Worm (Caenorhabditis elegans) whole organism, young adult: Measurements from ENCODE around the gene twk-23.
A peak's percentile ranks its signal among the peaks of the same experiment; 100 is the strongest.

Experiments
- C06A6.2 ChIP-seq: fragments of 200-800 bp; sonication (Bioruptor generic); conservative IDR thresholded peaks from 2 replicates; pipeline ENCODE4 v1.3.6; 2022; ENCODE audit warnings: missing genetic modification characterization, missing compliant biosample characterization
- D2030.7 ChIP-seq: fragments of 200-800 bp; sonication (Bioruptor generic); IDR thresholded peaks from 2 replicates; pipeline ENCODE4 v1.3.6; 2022; ENCODE audit warnings: missing genetic modification reagents, missing genetic modification characterization, missing compliant biosample characterization
- F10E7.11 ChIP-seq: sonication (generic microtip); optimal IDR thresholded peaks from 2 replicates; lab custom pipeline; 2017; ENCODE audit warnings: mild to moderate bottlenecking, missing genetic modification characterization, moderate library complexity, missing compliant biosample characterization
- F22D6.2 ChIP-seq: sonication (generic microtip); optimal IDR thresholded peaks from 2 replicates; lab custom pipeline; 2016; ENCODE audit warnings: mild to moderate bottlenecking, missing genetic modification characterization, missing compliant biosample characterization
- F33H1.4 ChIP-seq: fragments of 200-800 bp; sonication (Bioruptor generic); IDR thresholded peaks from 2 replicates; pipeline ENCODE4 v1.3.6; 2022; ENCODE audit warnings: missing genetic modification reagents, missing genetic modification characterization, missing compliant biosample characterization
- F37B4.10 ChIP-seq: fragments of 200-800 bp; sonication (Bioruptor generic); IDR thresholded peaks from 2 replicates; pipeline ENCODE4 v1.3.6; 2022; ENCODE audit warnings: missing genetic modification characterization, missing compliant biosample characterization
- F55B11.4 ChIP-seq: sonication (generic microtip); optimal IDR thresholded peaks from 2 replicates; lab custom pipeline; 2016; ENCODE audit warnings: missing compliant biosample characterization, missing genetic modification characterization, borderline replicate concordance; ENCODE audit not compliant: insufficient read depth
- T26A5.8 ChIP-seq: sonication (generic microtip); optimal IDR thresholded peaks from 2 replicates; lab custom pipeline; 2016; ENCODE audit warnings: missing genetic modification characterization, missing compliant biosample characterization
- Y56A3A.18 ChIP-seq: fragments of 200-800 bp; sonication (Bioruptor generic); IDR thresholded peaks from 2 replicates; pipeline ENCODE4 v1.3.6; 2022; ENCODE audit warnings: missing genetic modification reagents, missing genetic modification characterization, missing compliant biosample characterization
- attf-3 ChIP-seq: fragments of 200-800 bp; sonication (Bioruptor generic); conservative IDR thresholded peaks from 2 replicates; pipeline ENCODE4 v1.3.6; 2022; ENCODE audit warnings: missing genetic modification reagents, missing genetic modification characterization, missing compliant biosample characterization
- cebp-1 ChIP-seq, 2 experiments: fragments of 200-800 bp in 1 of 2; sonication (Bioruptor generic) in 1 of 2; sonication (generic microtip) in 1 of 2; IDR thresholded peaks in 1 of 2; optimal IDR thresholded peaks in 1 of 2; 2 replicates each; pipeline versions ENCODE4 v1.3.6 to Lab custom; 2017 to 2022; ENCODE audit warnings: missing compliant biosample characterization in 2 of 2, missing genetic modification characterization in 2 of 2, mild to moderate bottlenecking in 1 of 2, missing genetic modification reagents in 1 of 2, moderate library complexity in 1 of 2
- cebp-2 ChIP-seq: fragments of 200-800 bp; sonication (Bioruptor generic); IDR thresholded peaks from 2 replicates; pipeline ENCODE4 v1.3.6; 2022; ENCODE audit warnings: missing genetic modification characterization, missing compliant biosample characterization
- ceh-58 ChIP-seq: fragments of 200-800 bp; sonication (Bioruptor generic); IDR thresholded peaks from 2 replicates; pipeline ENCODE4 v1.3.6; 2022; ENCODE audit warnings: missing genetic modification characterization, missing compliant biosample characterization
- ceh-79 ChIP-seq: sonication (generic microtip); optimal IDR thresholded peaks from 2 replicates; lab custom pipeline; 2017; ENCODE audit warnings: mild to moderate bottlenecking, missing genetic modification characterization, missing compliant biosample characterization
- chd-7 ChIP-seq: sonication (generic microtip); optimal IDR thresholded peaks from 2 replicates; lab custom pipeline; 2016; ENCODE audit warnings: mild to moderate bottlenecking, missing genetic modification characterization, moderate library complexity, missing compliant biosample characterization
- die-1 ChIP-seq: sonication (generic microtip); optimal IDR thresholded peaks from 2 replicates; lab custom pipeline; 2016; ENCODE audit warnings: missing genotype, mild to moderate bottlenecking, missing genetic modification characterization, missing compliant biosample characterization
- efl-1 ChIP-seq: fragments of 150-350 bp; optimal IDR thresholded peaks from 2 replicates; lab custom pipeline; 2014; ENCODE audit warnings: missing biosample characterization, missing genetic modification reagents, missing genetic modification characterization
- ekl-4 ChIP-seq: fragments of 200-800 bp; sonication (Bioruptor generic); IDR thresholded peaks from 2 replicates; pipeline ENCODE4 v1.3.6; 2022; ENCODE audit warnings: missing genetic modification reagents, missing genetic modification characterization, missing compliant biosample characterization
- fkh-3 ChIP-seq: sonication (generic microtip); optimal IDR thresholded peaks from 2 replicates; lab custom pipeline; 2016; ENCODE audit warnings: mild to moderate bottlenecking, missing genetic modification characterization, missing compliant biosample characterization
- gei-17 ChIP-seq: fragments of 200-800 bp; sonication (Bioruptor generic); optimal IDR thresholded peaks from 2 replicates; lab custom pipeline; 2018; ENCODE audit warnings: mild to moderate bottlenecking, missing genetic modification characterization, missing compliant biosample characterization
- lin-26 ChIP-seq: fragments of 200-800 bp; sonication (Bioruptor generic); IDR thresholded peaks from 2 replicates; pipeline ENCODE4 v1.3.6; 2022; ENCODE audit warnings: missing genetic modification reagents, missing genetic modification characterization, missing compliant biosample characterization
- lin-54 ChIP-seq: fragments of 200-800 bp; sonication (Bioruptor generic); optimal IDR thresholded peaks from 2 replicates; lab custom pipeline; 2018; ENCODE audit warnings: mild to moderate bottlenecking, missing genetic modification characterization, missing compliant biosample characterization
- lsy-27 ChIP-seq: sonication (generic microtip); optimal IDR thresholded peaks from 2 replicates; lab custom pipeline; 2017; ENCODE audit warnings: missing genetic modification characterization, mild to moderate bottlenecking, missing compliant biosample characterization, antibody characterized with exemption, missing genotype, borderline replicate concordance; ENCODE audit not compliant: insufficient read depth
- madf-10 ChIP-seq: sonication (generic microtip); optimal IDR thresholded peaks from 2 replicates; lab custom pipeline; 2016; ENCODE audit warnings: mild to moderate bottlenecking, missing genetic modification characterization, missing compliant biosample characterization
- madf-6 ChIP-seq: fragments of 200-800 bp; sonication (Bioruptor generic); IDR thresholded peaks from 2 replicates; pipeline ENCODE4 v1.3.6; 2022; ENCODE audit warnings: missing genetic modification reagents, missing genetic modification characterization, missing compliant biosample characterization
- nfya-1 ChIP-seq: sonication (generic microtip); optimal IDR thresholded peaks from 2 replicates; lab custom pipeline; 2017; ENCODE audit warnings: antibody characterized with exemption, missing compliant biosample characterization, missing genetic modification characterization, borderline replicate concordance; ENCODE audit not compliant: insufficient read depth
- nfya-2 ChIP-seq: fragments of 200-800 bp; sonication (Bioruptor generic); IDR thresholded peaks from 2 replicates; pipeline ENCODE4 v1.3.6; 2022; ENCODE audit warnings: missing genetic modification reagents, missing genetic modification characterization, missing compliant biosample characterization
- nfyb-1 ChIP-seq: fragments of 200-800 bp; sonication (Bioruptor generic); IDR thresholded peaks from 2 replicates; pipeline ENCODE4 v1.3.6; 2022; ENCODE audit warnings: missing genetic modification reagents, missing genetic modification characterization, missing compliant biosample characterization
- rpc-1 ChIP-seq, 2 experiments: fragments of 150-350 bp in 1 of 2; sonication (generic microtip) in 1 of 2; optimal IDR thresholded peaks; 2 replicates each; lab custom pipeline; 2014 to 2018; ENCODE audit warnings: missing biosample characterization in 1 of 2, missing genetic modification characterization in 1 of 2, missing genetic modification reagents in 1 of 2, missing genotype in 1 of 2
- snpc-1.1 ChIP-seq: sonication (generic microtip); optimal IDR thresholded peaks from 2 replicates; lab custom pipeline; 2017; ENCODE audit warnings: missing genetic modification characterization, mild to moderate bottlenecking, missing compliant biosample characterization, antibody characterized with exemption, moderate library complexity, missing genotype, missing genetic modification reagents; ENCODE audit not compliant: insufficient read depth
- snpc-1.3 ChIP-seq: sonication (generic microtip); optimal IDR thresholded peaks from 2 replicates; lab custom pipeline; 2017; ENCODE audit warnings: missing genetic modification characterization, mild to moderate bottlenecking, missing compliant biosample characterization, antibody characterized with exemption, moderate library complexity, missing genotype, missing genetic modification reagents; ENCODE audit not compliant: insufficient read depth
- snpc-4 ChIP-seq, 5 experiments: fragments of 150-350 bp in 1 of 5; sonication (generic microtip) in 4 of 5; optimal IDR thresholded peaks; 2 replicates each; lab custom pipeline; 2014 to 2018; ENCODE audit warnings: missing genetic modification characterization in 5 of 5, missing biosample characterization in 3 of 5, antibody characterized with exemption in 2 of 5, mild to moderate bottlenecking in 2 of 5, missing compliant biosample characterization in 2 of 5, missing genotype in 2 of 5, moderate library complexity in 2 of 5, missing genetic modification reagents in 1 of 5
- sptf-2 ChIP-seq: fragments of 200-800 bp; sonication (Bioruptor generic); optimal IDR thresholded peaks from 2 replicates; lab custom pipeline; 2018; ENCODE audit warnings: mild to moderate bottlenecking, missing genetic modification characterization, missing compliant biosample characterization
- unc-130 ChIP-seq: sonication (generic microtip); optimal IDR thresholded peaks from 2 replicates; lab custom pipeline; 2016; ENCODE audit warnings: missing genetic modification reagents, missing genetic modification characterization, missing compliant biosample characterization
- zfh-2 ChIP-seq: fragments of 200-800 bp; sonication (Bioruptor generic); conservative IDR thresholded peaks from 2 replicates; pipeline ENCODE4 v1.3.6; 2022; ENCODE audit warnings: missing genetic modification reagents, missing genetic modification characterization, missing compliant biosample characterization
- ztf-25 ChIP-seq: fragments of 200-800 bp; sonication (Bioruptor generic); IDR thresholded peaks from 2 replicates; pipeline ENCODE4 v1.3.6; 2022; ENCODE audit warnings: missing genetic modification reagents, missing genetic modification characterization, missing compliant biosample characterization
- ztf-28 ChIP-seq: fragments of 200-800 bp; sonication (Bioruptor generic); IDR thresholded peaks from 2 replicates; pipeline ENCODE4 v1.3.6; 2022; ENCODE audit warnings: missing genetic modification reagents, missing genetic modification characterization, missing compliant biosample characterization

The twk-23 gene

DNA sequence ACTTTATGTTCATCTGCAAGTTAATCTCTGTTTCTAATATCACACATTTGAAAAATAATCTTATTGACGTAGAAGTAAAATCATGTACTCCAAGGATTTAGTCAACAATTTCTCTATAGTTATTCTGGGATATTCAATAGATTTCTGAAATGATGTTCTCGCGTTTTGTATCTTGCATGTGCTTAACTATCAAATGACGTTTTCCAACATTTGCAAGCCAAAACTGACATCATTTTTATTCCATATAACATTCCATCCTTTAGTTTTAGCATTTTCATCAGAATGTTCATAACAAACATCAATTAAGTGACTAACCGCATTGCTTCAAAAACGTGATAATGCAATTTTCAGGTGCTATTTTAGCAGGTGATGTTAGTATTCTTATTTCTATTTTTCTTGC lies 14.6 kb upstream of the twk-23 start:
- TF ChIP-seq nfyb-1 (GFP tag; lab: Robert Waterston, UW) (no peak), fkh-3 (tag; lab: Kevin White, UChicago) (no peak), unc-130 (GFP tag; lab: Kevin White, UChicago) (no peak), C06A6.2 (GFP tag; lab: Robert Waterston, UW) (no peak), rpc-1 (optimal IDR thresholded peaks at IDR 0.05; lab: Kevin White, UChicago) (no peak), rpc-1 (tag; optimal IDR thresholded peaks at IDR 0.05; lab: Kevin White, UChicago) (no peak), ekl-4 (GFP tag; lab: Robert Waterston, UW) (no peak), F33H1.4 (GFP tag; lab: Robert Waterston, UW) (no peak), F22D6.2 (no peak), zfh-2 (no peak), cebp-1 (GFP tag; IDR thresholded peaks at IDR 0.05; lab: Robert Waterston, UW) (no peak), cebp-1 (tag; optimal IDR thresholded peaks at IDR 0.05; lab: Kevin White, UChicago) (no peak), T26A5.8 (tag; lab: Kevin White, UChicago) (no peak), ceh-79 (tag; lab: Kevin White, UChicago) (no peak), lin-26 (no peak), die-1 (no peak), madf-6 (GFP tag; lab: Robert Waterston, UW) (no peak), gei-17 (GFP tag; lab: Kevin White, UChicago) (no peak), F37B4.10 (GFP tag; lab: Robert Waterston, UW) (no peak), snpc-1.1 (no peak)

DNA sequence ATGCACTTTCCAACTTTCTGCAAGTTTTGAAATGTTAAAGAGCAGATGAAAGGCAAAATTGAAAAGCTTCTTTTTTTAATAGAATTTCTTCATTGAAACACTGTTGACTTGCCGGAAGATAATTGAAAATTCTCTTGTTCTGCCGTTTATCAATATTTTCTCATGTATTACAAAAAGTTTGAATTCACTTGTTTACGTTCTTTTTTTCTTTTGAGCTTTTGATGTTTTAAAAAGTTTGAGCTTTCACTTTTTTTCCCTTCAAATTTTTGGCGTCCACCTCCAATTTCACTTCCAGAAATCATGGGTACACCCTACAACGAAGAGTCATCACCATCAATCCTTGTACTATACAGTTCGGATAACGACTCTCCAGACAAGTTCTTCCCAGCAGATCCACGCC lies 10.7 kb upstream of the twk-23 start, which contains the start of gene F19D8.2:
TSS of gene F19D8.2 (plus strand) at position 301 of the 400 bp plus-strand sequence.
- no peak for TF ChIP-seq nfya-1 (tag; lab: Kevin White, UChicago)
- TF ChIP-seq efl-1 (GFP tag; lab: Kevin White, UChicago) = no peak
- no peak for TF ChIP-seq D2030.7 (GFP tag; lab: Robert Waterston, UW)
- TF ChIP-seq attf-3 (GFP tag; lab: Robert Waterston, UW) = no peak

- TF ChIP-seq nfya-2 (no peak), ceh-58 (GFP tag; lab: Robert Waterston, UW) (no peak), ztf-25 (GFP tag; lab: Robert Waterston, UW) (peak; percentile 37; the same call in 1 of the 2 replicates), cebp-2 (no peak), snpc-4 (GFP tag; optimal IDR thresholded peaks at IDR 0.05; lab: Kevin White, UChicago) (no peak), snpc-4 (tag; optimal IDR thresholded peaks at IDR 0.05; lab: Kevin White, UChicago) (peak in 2 of 4 experiments; percentile 81 to 90), rpc-1 (optimal IDR thresholded peaks at IDR 0.05; lab: Kevin White, UChicago) (no peak), rpc-1 (tag; optimal IDR thresholded peaks at IDR 0.05; lab: Kevin White, UChicago) (no peak), madf-10 (tag; lab: Kevin White, UChicago) (no peak), lsy-27 (tag; lab: Kevin White, UChicago) (no peak), F10E7.11 (no peak), die-1 (no peak), snpc-1.1 (peak; percentile 25), Y56A3A.18 (no peak), F55B11.4 (tag; lab: Kevin White, UChicago) (no peak), chd-7 (no peak), sptf-2 (no peak), lin-54 (GFP tag; lab: Kevin White, UChicago) (no peak), ztf-28 (GFP tag; lab: Robert Waterston, UW) (no peak), snpc-1.3 (tag; lab: Kevin White, UChicago) (no peak)
Observed at ce11 chrX:13833448-13833847, 10.1 kb upstream of the twk-23 start.
